Fruit fly (Drosophila melanogaster) whole organism, wandering third instar larva: ENCODE results near the gene Ilp4.

Source experiments
- Abd-B ChIP-seq: fragments of >200 bp; optimal IDR thresholded peaks from 2 replicates; lab custom pipeline; 2017; ENCODE audit warnings: missing biosample characterization, missing genetic modification characterization
- CG32264 ChIP-seq: fragments of 200-800 bp; sonication (Bioruptor generic); optimal IDR thresholded peaks from 2 replicates; lab custom pipeline; 2016; ENCODE audit warnings: missing biosample characterization, missing genetic modification characterization
- CrebA ChIP-seq: fragments of 200-800 bp; sonication (Bioruptor generic); optimal IDR thresholded peaks from 2 replicates; lab custom pipeline; 2016; ENCODE audit warnings: missing biosample characterization, mild to moderate bottlenecking, missing genetic modification characterization, borderline replicate concordance
- Dfd ChIP-seq: fragments of >200 bp; optimal IDR thresholded peaks from 2 replicates; lab custom pipeline; 2017; ENCODE audit warnings: missing biosample characterization, missing genetic modification characterization
- Dif ChIP-seq: fragments of 200-275, 200-300 bp; sonication (Bioruptor generic); optimal IDR thresholded peaks from 2 replicates; lab custom pipeline; 2018; ENCODE audit warnings: missing biosample characterization, missing genetic modification characterization; ENCODE audit not compliant: partially characterized antibody
- GATAd ChIP-seq: sonication (Bioruptor generic); optimal IDR thresholded peaks from 2 replicates; lab custom pipeline; 2016; ENCODE audit warnings: missing biosample characterization, missing genetic modification characterization
- HLH106 ChIP-seq: fragments of 200-800 bp; optimal IDR thresholded peaks from 3 replicates; lab custom pipeline; 2019; ENCODE audit warnings: missing biosample characterization, mild to moderate bottlenecking, missing genetic modification characterization, moderate library complexity
- Hnf4 ChIP-seq: fragments of 200-800 bp; sonication (Bioruptor generic); optimal IDR thresholded peaks from 2 replicates; lab custom pipeline; 2016; ENCODE audit warnings: missing biosample characterization, mild to moderate bottlenecking, missing genetic modification characterization
- Hr78 ChIP-seq: fragments of >200 bp; optimal IDR thresholded peaks from 2 replicates; lab custom pipeline; 2017; ENCODE audit warnings: missing biosample characterization, missing genetic modification characterization
- Hr83 ChIP-seq: fragments of 200-300 bp; sonication (Bioruptor generic); optimal IDR thresholded peaks from 2 replicates; lab custom pipeline; 2016; ENCODE audit warnings: missing biosample characterization, mild to moderate bottlenecking, missing genetic modification characterization, moderate library complexity; ENCODE audit not compliant: poor library complexity, severe bottlenecking
- Jra ChIP-seq: sonication (Bioruptor generic); optimal IDR thresholded peaks from 2 replicates; lab custom pipeline; 2016; ENCODE audit warnings: missing biosample characterization, missing genetic modification characterization
- Mio ChIP-seq: sonication (Bioruptor generic); optimal IDR thresholded peaks from 2 replicates; lab custom pipeline; 2016; ENCODE audit warnings: missing biosample characterization, missing genetic modification characterization
- Myc ChIP-seq: fragments of >200 bp; optimal IDR thresholded peaks from 2 replicates; lab custom pipeline; 2017
- OdsH ChIP-seq: fragments of 200-800 bp; sonication (Bioruptor generic); optimal IDR thresholded peaks from 2 replicates; lab custom pipeline; 2016; ENCODE audit warnings: missing biosample characterization, mild to moderate bottlenecking, missing genetic modification characterization
- Rel ChIP-seq, 2 experiments: fragments of 200-800 bp; sonication (Bioruptor generic) in 1 of 2; optimal IDR thresholded peaks; 2 replicates in 1 of 2; 3 replicates in 1 of 2; lab custom pipeline; 2016 to 2019; ENCODE audit warnings: mild to moderate bottlenecking in 2 of 2, missing biosample characterization in 2 of 2, missing genetic modification characterization in 2 of 2, moderate library complexity in 1 of 2
- Sp1 ChIP-seq: fragments of 200-800 bp; sonication (Bioruptor generic); optimal IDR thresholded peaks from 3 replicates; lab custom pipeline; 2019; ENCODE audit warnings: missing biosample characterization, mild to moderate bottlenecking, missing genetic modification characterization, moderate library complexity
- Vsx2 ChIP-seq: fragments of 200-300, 225-300 bp; sonication (Bioruptor generic); optimal IDR thresholded peaks from 2 replicates; lab custom pipeline; 2018; ENCODE audit warnings: missing biosample characterization, missing genetic modification characterization; ENCODE audit not compliant: partially characterized antibody
- br ChIP-seq: fragments of 200-800 bp; sonication (Bioruptor generic); optimal IDR thresholded peaks from 2 replicates; lab custom pipeline; 2016; ENCODE audit warnings: missing biosample characterization, missing genetic modification characterization
- dl ChIP-seq, 2 experiments: fragments of 175-275, 200-275 bp in 1 of 2; fragments of 200-275 bp in 1 of 2; sonication (Bioruptor generic); optimal IDR thresholded peaks; lab custom pipeline; 2018; ENCODE audit warnings: mild to moderate bottlenecking in 2 of 2, missing biosample characterization in 2 of 2, missing genetic modification characterization in 2 of 2, moderate library complexity in 2 of 2; ENCODE audit not compliant: partially characterized antibody in 2 of 2, insufficient read depth in 1 of 2
- dmrt93B ChIP-seq: fragments of 200-800 bp; sonication (Bioruptor generic); optimal IDR thresholded peaks from 2 replicates; lab custom pipeline; 2018; ENCODE audit warnings: missing biosample characterization, mild to moderate bottlenecking, missing genetic modification characterization
- dsf ChIP-seq: sonication (Bioruptor generic); optimal IDR thresholded peaks from 2 replicates; lab custom pipeline; 2016; ENCODE audit warnings: missing biosample characterization, missing genetic modification characterization, borderline replicate concordance
- ey ChIP-seq: fragments of 200-800 bp; sonication (Bioruptor generic); optimal IDR thresholded peaks from 2 replicates; lab custom pipeline; 2016; ENCODE audit warnings: missing biosample characterization, missing genetic modification characterization
- foxo ChIP-seq, 2 experiments: fragments of 200-800 bp; sonication (Bioruptor generic); optimal IDR thresholded peaks; 2 replicates in 1 of 2; 3 replicates in 1 of 2; lab custom pipeline; 2016 to 2017; ENCODE audit warnings: missing biosample characterization in 2 of 2, missing genetic modification characterization in 2 of 2
- fru ChIP-seq: fragments of 200-800 bp; sonication (Bioruptor generic); optimal IDR thresholded peaks from 3 replicates; lab custom pipeline; 2016; ENCODE audit warnings: missing biosample characterization, mild to moderate bottlenecking, missing genetic modification characterization
- h ChIP-seq: fragments of 200-800 bp; sonication (Bioruptor generic); optimal IDR thresholded peaks from 3 replicates; lab custom pipeline; 2016; ENCODE audit warnings: missing biosample characterization, mild to moderate bottlenecking, missing genetic modification characterization
- jim ChIP-seq: fragments of 175-275, 200-325 bp; sonication (Bioruptor generic); optimal IDR thresholded peaks from 2 replicates; lab custom pipeline; 2016; ENCODE audit warnings: missing biosample characterization, mild to moderate bottlenecking, missing genetic modification characterization
- pan ChIP-seq: fragments of >200 bp; optimal IDR thresholded peaks from 2 replicates; lab custom pipeline; 2017
- psq ChIP-seq: fragments of 200-800 bp; sonication (Bioruptor generic); optimal IDR thresholded peaks from 3 replicates; lab custom pipeline; 2017; ENCODE audit warnings: missing biosample characterization, mild to moderate bottlenecking, missing genetic modification characterization, moderate library complexity
- rgr ChIP-seq: fragments of 200-800 bp; sonication (Bioruptor generic); optimal IDR thresholded peaks from 3 replicates; lab custom pipeline; 2016; ENCODE audit warnings: missing biosample characterization, mild to moderate bottlenecking, missing genetic modification characterization
- sage ChIP-seq: fragments of 200-800 bp; sonication (Bioruptor generic); optimal IDR thresholded peaks from 2 replicates; lab custom pipeline; 2016; ENCODE audit warnings: missing biosample characterization, mild to moderate bottlenecking, missing genetic modification characterization
- sv ChIP-seq: fragments of 200-800 bp; sonication (Bioruptor generic); optimal IDR thresholded peaks from 3 replicates; lab custom pipeline; 2016; ENCODE audit warnings: missing biosample characterization, missing genetic modification characterization
- tai ChIP-seq: sonication (Bioruptor generic); optimal IDR thresholded peaks from 2 replicates; lab custom pipeline; 2016; ENCODE audit warnings: missing biosample characterization, missing genetic modification characterization
- usp ChIP-seq: fragments of >200 bp; optimal IDR thresholded peaks from 2 replicates; lab custom pipeline; 2017; ENCODE audit warnings: missing biosample characterization, missing genetic modification characterization
- woc ChIP-seq: sonication (Bioruptor generic); optimal IDR thresholded peaks from 2 replicates; lab custom pipeline; 2016; ENCODE audit warnings: missing biosample characterization, mild to moderate bottlenecking, missing genetic modification characterization

The Ilp4 gene

dm6 chr3L:9804125-9804524, at the start of gene Ilp4:
Ilp4 (minus strand) TSS chr3L:9804263.
- TF ChIP-seq Dfd (GFP tag; lab: Kevin White, UChicago) (no peak), GATAd (GFP tag; lab: Kevin White, UChicago) (no peak), Myc (lab: Kevin White, UChicago) (no peak), Hr83 (no peak)
- TF ChIP-seq, all 38 proteins: peak for 0

dm6 chr3L:9853140-9853746, 49.2 kb upstream of the Ilp4 start:
- TF ChIP-seq Mio (no peak), Hr83 (no peak), rgr (GFP tag; lab: Kevin White, UChicago) (no peak), CrebA (no peak), dl (GFP tag; optimal IDR thresholded peaks at IDR 0.05; lab: Kevin White, UChicago; ENCODE audit: insufficient read depth in 1 of 2, partially characterized antibody in 2 of 2) (no peak), HLH106 (tag; lab: Kevin White, UChicago) (peak; percentile 1), Abd-B (GFP tag; lab: Kevin White, UChicago) (no peak), sage (GFP tag; lab: Kevin White, UChicago) (no peak), OdsH (GFP tag; lab: Kevin White, UChicago) (no peak), dmrt93B (no peak), Dif (GFP tag; lab: Kevin White, UChicago) (no peak), woc (no peak), pan (lab: Kevin White, UChicago) (no peak), Rel (GFP tag; optimal IDR thresholded peaks at IDR 0.05; lab: Kevin White, UChicago) (no peak), Rel (tag; optimal IDR thresholded peaks at IDR 0.05; lab: Kevin White, UChicago) (no peak), CG32264 (GFP tag; lab: Kevin White, UChicago) (no peak), Myc (lab: Kevin White, UChicago) (no peak), Vsx2 (GFP tag; lab: Kevin White, UChicago) (peak; percentile 28), ey (GFP tag; lab: Kevin White, UChicago) (no peak), Hr78 (GFP tag; lab: Kevin White, UChicago) (no peak), psq (GFP tag; lab: Kevin White, UChicago) (peak; percentile 88), br (no peak), jim (GFP tag; lab: Kevin White, UChicago) (no peak), Jra (GFP tag; lab: Kevin White, UChicago) (no peak), Dfd (GFP tag; lab: Kevin White, UChicago) (peak; percentile 92), h (GFP tag; lab: Kevin White, UChicago) (no peak)

- TF ChIP-seq psq (GFP tag; lab: Kevin White, UChicago) (no peak), usp (GFP tag; lab: Kevin White, UChicago) (no peak)
Measured at dm6 chr3L:9851000-9851671, 47.1 kb upstream of the Ilp4 start.

- no peak for TF ChIP-seq HLH106 (tag; lab: Kevin White, UChicago)
- no peak for TF ChIP-seq foxo (GFP tag; optimal IDR thresholded peaks at IDR 0.05; lab: Kevin White, UChicago)
- no peak for TF ChIP-seq dsf
- TF ChIP-seq GATAd (GFP tag; lab: Kevin White, UChicago), result no peak
- TF ChIP-seq Abd-B (GFP tag; lab: Kevin White, UChicago), result no peak
- TF ChIP-seq Hr83, result no peak
- TF ChIP-seq OdsH (GFP tag; lab: Kevin White, UChicago), result no peak
- TF ChIP-seq woc, result no peak
- TF ChIP-seq Myc (lab: Kevin White, UChicago), result no peak
- TF ChIP-seq tai (GFP tag; lab: Kevin White, UChicago), result no peak
- TF ChIP-seq CrebA, result no peak
- no peak for TF ChIP-seq Vsx2 (GFP tag; lab: Kevin White, UChicago)
- no peak for TF ChIP-seq h (GFP tag; lab: Kevin White, UChicago)
- no peak for TF ChIP-seq Jra (GFP tag; lab: Kevin White, UChicago)
- no peak for TF ChIP-seq sv (GFP tag; lab: Kevin White, UChicago)
- no peak for TF ChIP-seq Mio
- TF ChIP-seq pan (lab: Kevin White, UChicago), result no peak
- no peak for TF ChIP-seq Hnf4 (GFP tag; lab: Kevin White, UChicago)
- no peak for TF ChIP-seq fru (GFP tag; lab: Kevin White, UChicago)
- no peak for TF ChIP-seq Sp1 (GFP tag; lab: Kevin White, UChicago)
Measured at dm6 chr3L:9850114-9850513, 46.1 kb upstream of the Ilp4 start.
